Fruit fly (Drosophila melanogaster) whole organism, prepupa: ENCODE results near the gene MED15.
A peak's percentile ranks its signal among the peaks of the same experiment; 100 is the strongest.

Source experiments
- Blimp-1 ChIP-seq: fragments of 200-800 bp; sonication (Bioruptor generic); optimal IDR thresholded peaks from 3 replicates; lab custom pipeline; 2017; ENCODE audit warnings: missing biosample characterization, missing genetic modification characterization, mild to moderate bottlenecking, moderate library complexity, missing genetic modification reagents
- CG10631 ChIP-seq: fragments of 200-800 bp; sonication (Bioruptor generic); optimal IDR thresholded peaks from 2 replicates; lab custom pipeline; 2016; ENCODE audit warnings: missing biosample characterization, missing genetic modification characterization
- CG10669 ChIP-seq: fragments of 200-800 bp; sonication (Bioruptor generic); optimal IDR thresholded peaks from 3 replicates; lab custom pipeline; 2018; ENCODE audit warnings: missing biosample characterization, mild to moderate bottlenecking, missing genetic modification characterization, moderate library complexity
- CG11294 ChIP-seq: fragments of 200-800 bp; sonication (Bioruptor generic); IDR thresholded peaks from 2 replicates; pipeline ENCODE4 v1.3.6; 2022; ENCODE audit warnings: missing biosample characterization, missing genetic modification characterization
- CG11762 ChIP-seq: fragments of 200-800 bp; sonication (Bioruptor generic); optimal IDR thresholded peaks from 3 replicates; lab custom pipeline; 2016; ENCODE audit warnings: missing biosample characterization, missing genetic modification characterization; ENCODE audit not compliant: insufficient read depth
- CG11902 ChIP-seq: fragments of 200-800 bp; sonication (Bioruptor generic); optimal IDR thresholded peaks from 3 replicates; lab custom pipeline; 2016; ENCODE audit warnings: missing biosample characterization, missing genetic modification characterization
- CG15336 ChIP-seq: fragments of 200-800 bp; sonication (Bioruptor generic); IDR thresholded peaks from 2 replicates; pipeline ENCODE4 v1.3.6; 2022; ENCODE audit warnings: missing biosample characterization, missing genetic modification characterization
- CG1621 ChIP-seq: fragments of 200-800 bp; sonication (Bioruptor generic); optimal IDR thresholded peaks from 3 replicates; lab custom pipeline; 2018; ENCODE audit warnings: missing biosample characterization, mild to moderate bottlenecking, missing genetic modification characterization
- CG16779 ChIP-seq: fragments of 200-800 bp; sonication (Bioruptor generic); optimal IDR thresholded peaks from 3 replicates; lab custom pipeline; 2017; ENCODE audit warnings: missing biosample characterization, mild to moderate bottlenecking, missing genetic modification characterization
- CG3032 ChIP-seq: fragments of 200-800 bp; optimal IDR thresholded peaks from 2 replicates; lab custom pipeline; 2019; ENCODE audit warnings: missing biosample characterization, mild to moderate bottlenecking, missing genetic modification characterization, moderate library complexity
- CG31627 ChIP-seq: fragments of 200-800 bp; sonication (Bioruptor generic); optimal IDR thresholded peaks from 3 replicates; lab custom pipeline; 2016; ENCODE audit warnings: missing biosample characterization, missing genetic modification characterization
- CG32006 ChIP-seq: fragments of 200-800 bp; sonication (Bioruptor generic); optimal IDR thresholded peaks from 3 replicates; lab custom pipeline; 2017; ENCODE audit warnings: missing biosample characterization, mild to moderate bottlenecking, missing genetic modification characterization
- CG34406 ChIP-seq: fragments of 200-800 bp; sonication (Bioruptor generic); optimal IDR thresholded peaks from 3 replicates; lab custom pipeline; 2016; ENCODE audit warnings: missing biosample characterization, missing genetic modification characterization
- CG3919 ChIP-seq: fragments of 200-800 bp; sonication (Bioruptor generic); optimal IDR thresholded peaks from 3 replicates; lab custom pipeline; 2016; ENCODE audit warnings: missing biosample characterization, missing genetic modification characterization
- CG4318 ChIP-seq: fragments of 200-800 bp; sonication (Bioruptor generic); optimal IDR thresholded peaks from 3 replicates; lab custom pipeline; 2017; ENCODE audit warnings: missing biosample characterization, mild to moderate bottlenecking, missing genetic modification characterization
- CG6808 ChIP-seq: fragments of 200-800 bp; sonication (Bioruptor generic); optimal IDR thresholded peaks from 3 replicates; lab custom pipeline; 2017; ENCODE audit warnings: missing biosample characterization, missing genetic modification characterization, mild to moderate bottlenecking, moderate library complexity, missing genetic modification reagents
- CG6854 ChIP-seq: fragments of 200-800 bp; sonication (Bioruptor generic); optimal IDR thresholded peaks from 2 replicates; lab custom pipeline; 2017; ENCODE audit warnings: missing biosample characterization, mild to moderate bottlenecking, missing genetic modification characterization
- CG7368 ChIP-seq: fragments of 200-800 bp; sonication (Bioruptor generic); optimal IDR thresholded peaks from 3 replicates; lab custom pipeline; 2016; ENCODE audit warnings: missing biosample characterization, missing genetic modification characterization
- CG8119 ChIP-seq: fragments of 200-800 bp; sonication (Bioruptor generic); IDR thresholded peaks from 3 replicates; pipeline ENCODE4 v1.3.6; 2022; ENCODE audit warnings: missing biosample characterization, missing genetic modification characterization
- CG8319 ChIP-seq: fragments of 200-800 bp; sonication (Bioruptor generic); optimal IDR thresholded peaks from 3 replicates; lab custom pipeline; 2016; ENCODE audit warnings: missing biosample characterization, missing genetic modification characterization
- CG8632 ChIP-seq: fragments of 200-800 bp; sonication (Bioruptor generic); optimal IDR thresholded peaks from 3 replicates; lab custom pipeline; 2016; ENCODE audit warnings: missing biosample characterization, missing genetic modification characterization
- Eip75B ChIP-seq: fragments of 200-800 bp; sonication (Bioruptor generic); optimal IDR thresholded peaks from 3 replicates; lab custom pipeline; 2016; ENCODE audit warnings: missing biosample characterization, missing genetic modification characterization
- Eip78C ChIP-seq: fragments of 200-800 bp; sonication (Bioruptor generic); peaks from one replicate; lab custom pipeline; 2016; ENCODE audit warnings: missing biosample characterization, missing genetic modification characterization
- Eip93F ChIP-seq: fragments of 200-800 bp; sonication (Bioruptor generic); optimal IDR thresholded peaks from 2 replicates; lab custom pipeline; 2016; ENCODE audit warnings: missing biosample characterization, mild to moderate bottlenecking, missing genetic modification characterization
- Ets21C ChIP-seq: fragments of 200-800 bp; sonication (Bioruptor generic); optimal IDR thresholded peaks from 3 replicates; lab custom pipeline; 2016; ENCODE audit warnings: missing biosample characterization, missing genetic modification characterization
- Ets96B ChIP-seq: fragments of 200-800 bp; optimal IDR thresholded peaks from 2 replicates; lab custom pipeline; 2019; ENCODE audit warnings: missing biosample characterization, mild to moderate bottlenecking, missing genetic modification characterization, moderate library complexity
- Gug ChIP-seq: fragments of 200-800 bp; sonication (Bioruptor generic); IDR thresholded peaks from 2 replicates; pipeline ENCODE4 v1.3.6; 2022; ENCODE audit warnings: missing biosample characterization, missing genetic modification characterization
- Hr38 ChIP-seq: sonication (Bioruptor generic); optimal IDR thresholded peaks from 2 replicates; lab custom pipeline; 2016; ENCODE audit warnings: missing biosample characterization, missing genetic modification characterization
- Hr39 ChIP-seq: fragments of 200-800 bp; sonication (Bioruptor generic); optimal IDR thresholded peaks from 2 replicates; lab custom pipeline; 2016; ENCODE audit warnings: missing biosample characterization, missing genetic modification characterization
- Lpt ChIP-seq: fragments of 200-800 bp; sonication (Bioruptor generic); optimal IDR thresholded peaks from 3 replicates; lab custom pipeline; 2016; ENCODE audit warnings: missing biosample characterization, missing genetic modification characterization
- Met ChIP-seq: fragments of 200-800 bp; sonication (Bioruptor generic); optimal IDR thresholded peaks from 3 replicates; lab custom pipeline; 2016; ENCODE audit warnings: missing biosample characterization, missing genetic modification characterization
- OdsH ChIP-seq: fragments of 200-800 bp; sonication (Bioruptor generic); optimal IDR thresholded peaks from 3 replicates; lab custom pipeline; 2016; ENCODE audit warnings: missing biosample characterization, missing genetic modification characterization
- Smox ChIP-seq: fragments of 200-800 bp; sonication (Bioruptor generic); optimal IDR thresholded peaks from 3 replicates; lab custom pipeline; 2016; ENCODE audit warnings: missing biosample characterization, missing genetic modification characterization
- achi ChIP-seq: fragments of 200-800 bp; sonication (Bioruptor generic); optimal IDR thresholded peaks from 3 replicates; lab custom pipeline; 2016; ENCODE audit warnings: missing biosample characterization, missing genetic modification characterization
- cyc ChIP-seq: fragments of 200-800 bp; sonication (Bioruptor generic); optimal IDR thresholded peaks from 3 replicates; lab custom pipeline; 2016; ENCODE audit warnings: missing biosample characterization, missing genetic modification characterization
- dac ChIP-seq: fragments of 200-800 bp; sonication (Bioruptor generic); optimal IDR thresholded peaks from 2 replicates; lab custom pipeline; 2017; ENCODE audit warnings: missing biosample characterization, mild to moderate bottlenecking, missing genetic modification characterization
- dsx ChIP-seq: fragments of 200-800 bp; optimal IDR thresholded peaks from 3 replicates; lab custom pipeline; 2019; ENCODE audit warnings: missing biosample characterization, mild to moderate bottlenecking, missing genetic modification characterization, moderate library complexity; ENCODE audit not compliant: poor library complexity, severe bottlenecking
- eg ChIP-seq: fragments of 200-800 bp; sonication (Bioruptor generic); IDR thresholded peaks from 3 replicates; pipeline ENCODE4 v1.3.6; 2022; ENCODE audit warnings: missing biosample characterization, missing genetic modification characterization
- esn ChIP-seq: fragments of 200-800 bp; sonication (Bioruptor generic); optimal IDR thresholded peaks from 2 replicates; lab custom pipeline; 2016; ENCODE audit warnings: missing biosample characterization, mild to moderate bottlenecking, missing genetic modification characterization, moderate library complexity
- fd59A ChIP-seq: fragments of 200-800 bp; sonication (Bioruptor generic); optimal IDR thresholded peaks from 2 replicates; lab custom pipeline; 2017; ENCODE audit warnings: missing biosample characterization, mild to moderate bottlenecking, missing genetic modification characterization, missing genetic modification reagents
- fd85E ChIP-seq: fragments of 200-800 bp; sonication (Bioruptor generic); optimal IDR thresholded peaks from 3 replicates; lab custom pipeline; 2016; ENCODE audit warnings: missing biosample characterization, missing genetic modification characterization
- fkh ChIP-seq: fragments of 200-800 bp; sonication (Bioruptor generic); optimal IDR thresholded peaks from 3 replicates; lab custom pipeline; 2017; ENCODE audit warnings: missing biosample characterization, mild to moderate bottlenecking, missing genetic modification characterization, moderate library complexity
- lz ChIP-seq: fragments of 200-800 bp; sonication (Bioruptor generic); optimal IDR thresholded peaks from 3 replicates; lab custom pipeline; 2016; ENCODE audit warnings: missing biosample characterization, missing genetic modification characterization
- spab ChIP-seq: fragments of 200-800 bp; sonication (Bioruptor generic); optimal IDR thresholded peaks from 2 replicates; lab custom pipeline; 2017; ENCODE audit warnings: missing biosample characterization, mild to moderate bottlenecking, missing genetic modification characterization, missing genetic modification reagents
- svp ChIP-seq: fragments of 200-800 bp; sonication (Bioruptor generic); peaks from one replicate; lab custom pipeline; 2016; ENCODE audit warnings: missing biosample characterization, missing genetic modification characterization
- topi ChIP-seq: fragments of 200-800 bp; sonication (Bioruptor generic); optimal IDR thresholded peaks from 3 replicates; lab custom pipeline; 2016; ENCODE audit warnings: missing biosample characterization, missing genetic modification characterization
- vri ChIP-seq: fragments of 200-800 bp; sonication (Bioruptor generic); optimal IDR thresholded peaks from 3 replicates; lab custom pipeline; 2016; ENCODE audit warnings: missing biosample characterization, mild to moderate bottlenecking, missing genetic modification characterization

MED15 gene

dm6 chr2L:470336-470934 is 2.4 kb upstream of the MED15 start (continued):
- TF ChIP-seq CG11294 (GFP tag; lab: Robert Waterston, UW) (peak; percentile 57; the same call in 1 of the 2 replicates), CG3032 (tag; lab: Kevin White, UChicago) (peak; percentile 11), achi (GFP tag; lab: Kevin White, UChicago) (peak; percentile 39), CG7368 (no peak), CG10631 (GFP tag; lab: Kevin White, UChicago) (no peak), CG6808 (peak; percentile 68), Hr39 (GFP tag; lab: Kevin White, UChicago) (peak; percentile 71), Met (GFP tag; lab: Kevin White, UChicago) (peak; percentile 62), CG8319 (GFP tag; lab: Kevin White, UChicago) (no peak), Gug (GFP tag; lab: Robert Waterston, UW) (peak; percentile 20; the same call in 1 of the 2 replicates), CG8632 (no peak), fd85E (peak; percentile 11), topi (peak; percentile 42), Ets21C (GFP tag; lab: Kevin White, UChicago) (peak; percentile 54), fkh (peak; percentile 80), CG10669 (GFP tag; lab: Kevin White, UChicago) (no peak), dac (GFP tag; lab: Kevin White, UChicago) (peak; percentile 13), Hr38 (GFP tag; lab: Kevin White, UChicago) (no peak), CG8119 (GFP tag; lab: Robert Waterston, UW) (peak; percentile 59; the same call in 2 of the 3 replicates), Eip75B (peak; percentile 23), CG4318 (GFP tag; lab: Kevin White, UChicago) (peak; percentile 51)
- TF ChIP-seq, all 60 proteins: peak for 44

- TF ChIP-seq CG6808 (no peak), cyc (GFP tag; lab: Kevin White, UChicago) (peak; percentile 2), dac (GFP tag; lab: Kevin White, UChicago) (no peak), Hr38 (GFP tag; lab: Kevin White, UChicago) (no peak), spab (GFP tag; lab: Kevin White, UChicago) (no peak), CG3032 (tag; lab: Kevin White, UChicago) (peak; percentile 44), eg (GFP tag; lab: Robert Waterston, UW) (peak; percentile 79), CG32006 (GFP tag; lab: Kevin White, UChicago) (peak; percentile 66), Eip78C (GFP tag; lab: Kevin White, UChicago) (peak; percentile 87), CG1621 (tag; lab: Kevin White, UChicago) (no peak), Eip93F (no peak), Ets96B (tag; lab: Kevin White, UChicago) (peak; percentile 59), CG7368 (peak; percentile 16), Hr39 (GFP tag; lab: Kevin White, UChicago) (no peak), CG3919 (peak; percentile 43), CG11294 (GFP tag; lab: Robert Waterston, UW) (no peak; the same call in 1 of the 2 replicates), esn (GFP tag; lab: Kevin White, UChicago) (peak; percentile 62), Blimp-1 (peak; percentile 49), fd85E (no peak), Smox (GFP tag; lab: Kevin White, UChicago) (peak; percentile 48), CG10669 (GFP tag; lab: Kevin White, UChicago) (peak; percentile 45), fd59A (GFP tag; lab: Kevin White, UChicago) (peak; percentile 36), CG6854 (GFP tag; lab: Kevin White, UChicago) (no peak), OdsH (GFP tag; lab: Kevin White, UChicago) (peak; percentile 73), CG11762 (peak; percentile 49), svp (GFP tag; lab: Kevin White, UChicago) (peak; percentile 46), vri (GFP tag; lab: Kevin White, UChicago) (no peak), CG16779 (tag; lab: Kevin White, UChicago) (peak; percentile 54), lz (GFP tag; lab: Kevin White, UChicago) (peak; percentile 13), CG11902 (GFP tag; lab: Kevin White, UChicago) (no peak), CG10631 (GFP tag; lab: Kevin White, UChicago) (peak; percentile 62), CG15336 (GFP tag; lab: Robert Waterston, UW) (no peak), fkh (no peak), CG8319 (GFP tag; lab: Kevin White, UChicago) (peak; percentile 29), CG34406 (GFP tag; lab: Kevin White, UChicago) (peak; percentile 35), CG8632 (peak; percentile 51), dsx (peak; percentile 43), CG31627 (GFP tag; lab: Kevin White, UChicago) (no peak), Lpt (peak; percentile 31)
Observed at dm6 chr2L:471021-471479, 1.8 kb upstream of the MED15 start.
